Fruit fly (Drosophila melanogaster) whole organism, embryonic: Measurements from ENCODE around the gene CG13622.
A peak's percentile ranks its signal among the peaks of the same experiment; 100 is the strongest.

Experiments
- Abd-B ChIP-seq: fragments of 200-800 bp; sonication (Bioruptor generic); optimal IDR thresholded peaks from 2 replicates; lab custom pipeline; 2018; ENCODE audit warnings: missing biosample characterization, mild to moderate bottlenecking, missing genetic modification characterization, moderate library complexity
- Adf1 ChIP-seq: fragments of 200-800 bp; sonication (Bioruptor generic); IDR thresholded peaks from 2 replicates; pipeline ENCODE4 v1.3.6; 2022; ENCODE audit warnings: missing biosample characterization, missing genetic modification characterization
- Aef1 ChIP-seq: fragments of 200-800 bp; sonication (Bioruptor generic); IDR thresholded peaks from 3 replicates; pipeline ENCODE4 v1.3.6; 2022; ENCODE audit warnings: missing biosample characterization, missing genetic modification characterization
- Atf-2 ChIP-seq: fragments of 200-800 bp; sonication (Bioruptor generic); optimal IDR thresholded peaks from 2 replicates; lab custom pipeline; 2016; ENCODE audit warnings: missing biosample characterization, missing genetic modification characterization
- C15 ChIP-seq: fragments of 200-800 bp; sonication (Bioruptor generic); IDR thresholded peaks from 3 replicates; pipeline ENCODE4 v1.3.6; 2022; ENCODE audit warnings: missing biosample characterization, missing genetic modification characterization
- CG10267 ChIP-seq: fragments of 200-800 bp; sonication (Bioruptor generic); optimal IDR thresholded peaks from 2 replicates; lab custom pipeline; 2018; ENCODE audit warnings: missing biosample characterization, mild to moderate bottlenecking, missing genetic modification characterization, moderate library complexity
- CG10565 ChIP-seq: fragments of 200-800 bp; sonication (Bioruptor generic); optimal IDR thresholded peaks from 3 replicates; lab custom pipeline; 2016; ENCODE audit warnings: missing biosample characterization, mild to moderate bottlenecking, missing genetic modification characterization
- CG12071 ChIP-seq: fragments of 200-800 bp; sonication (Bioruptor generic); optimal IDR thresholded peaks from 3 replicates; lab custom pipeline; 2018; ENCODE audit warnings: missing biosample characterization, mild to moderate bottlenecking, missing genetic modification characterization
- CG12744 ChIP-seq: fragments of 200-800 bp; sonication (Bioruptor generic); optimal IDR thresholded peaks from 2 replicates; lab custom pipeline; 2016; ENCODE audit warnings: missing biosample characterization, missing genetic modification characterization
- CG13123 ChIP-seq: fragments of 200-800 bp; sonication (Bioruptor generic); optimal IDR thresholded peaks from 2 replicates; lab custom pipeline; 2016; ENCODE audit warnings: missing biosample characterization, missing genetic modification characterization
- CG1603 ChIP-seq: fragments of 200-800 bp; sonication (Bioruptor generic); optimal IDR thresholded peaks from 2 replicates; lab custom pipeline; 2019; ENCODE audit warnings: missing biosample characterization, mild to moderate bottlenecking, missing genetic modification characterization, moderate library complexity
- CG17186 ChIP-seq: fragments of 200-800 bp; sonication (Bioruptor generic); optimal IDR thresholded peaks from 3 replicates; lab custom pipeline; 2017; ENCODE audit warnings: missing biosample characterization, missing genetic modification reagents, missing genetic modification characterization
- CG17612 ChIP-seq: fragments of 200-800 bp; sonication (Bioruptor generic); IDR thresholded peaks from 2 replicates; pipeline ENCODE4 v1.3.6; 2022; ENCODE audit warnings: missing biosample characterization, missing genetic modification characterization
- CG17829 ChIP-seq: fragments of 200-800 bp; optimal IDR thresholded peaks from 2 replicates; lab custom pipeline; 2019; ENCODE audit warnings: missing biosample characterization, mild to moderate bottlenecking, missing genetic modification characterization, moderate library complexity
- CG2875 ChIP-seq: fragments of 200-800 bp; sonication (Bioruptor generic); optimal IDR thresholded peaks from 2 replicates; lab custom pipeline; 2017; ENCODE audit warnings: missing biosample characterization, mild to moderate bottlenecking, missing genetic modification characterization, missing genetic modification reagents
- CG4730 ChIP-seq: fragments of 200-800 bp; sonication (Bioruptor generic); IDR thresholded peaks from 2 replicates; pipeline ENCODE4 v1.3.6; 2022; ENCODE audit warnings: missing biosample characterization, missing genetic modification characterization
- CG6272 ChIP-seq: fragments of 200-800 bp; sonication (Bioruptor generic); IDR thresholded peaks from 2 replicates; pipeline ENCODE4 v1.3.6; 2022; ENCODE audit warnings: missing biosample characterization, missing genetic modification characterization
- CG7745 ChIP-seq: fragments of 200-800 bp; sonication (Bioruptor generic); optimal IDR thresholded peaks from 2 replicates; lab custom pipeline; 2018; ENCODE audit warnings: missing biosample characterization, mild to moderate bottlenecking, missing genetic modification characterization, moderate library complexity
- CG9437 ChIP-seq: fragments of 200-800 bp; sonication (Bioruptor generic); optimal IDR thresholded peaks from 2 replicates; lab custom pipeline; 2018; ENCODE audit warnings: missing biosample characterization, mild to moderate bottlenecking, missing genetic modification characterization
- D ChIP-seq, 2 experiments: fragments of 200-800 bp in 1 of 2; fragments of >200 bp in 1 of 2; sonication (Bioruptor generic) in 1 of 2; optimal IDR thresholded peaks; 2 replicates in 1 of 2; 3 replicates in 1 of 2; lab custom pipeline; 2017; ENCODE audit warnings: mild to moderate bottlenecking in 1 of 2, missing biosample characterization in 1 of 2, missing genetic modification characterization in 1 of 2, missing genetic modification reagents in 1 of 2
- Dip3 ChIP-seq: fragments of 200-800 bp; sonication (Bioruptor generic); optimal IDR thresholded peaks from 3 replicates; lab custom pipeline; 2016; ENCODE audit warnings: missing biosample characterization, missing genetic modification characterization
- Dp ChIP-seq: fragments of 200-800 bp; sonication (Bioruptor generic); optimal IDR thresholded peaks from 2 replicates; lab custom pipeline; 2018; ENCODE audit warnings: missing biosample characterization, mild to moderate bottlenecking, missing genetic modification characterization, moderate library complexity
- E2f1 ChIP-seq: fragments of 200-800 bp; sonication (Bioruptor generic); IDR thresholded peaks from 2 replicates; pipeline ENCODE4 v1.3.6; 2022; ENCODE audit warnings: missing biosample characterization, missing genetic modification characterization
- Ets65A ChIP-seq: fragments of 200-800 bp; sonication (Bioruptor generic); peaks from one replicate; lab custom pipeline; 2016; ENCODE audit warnings: missing biosample characterization, missing genetic modification characterization
- Ets97D ChIP-seq: fragments of 200-800 bp; sonication (Bioruptor generic); optimal IDR thresholded peaks from 3 replicates; lab custom pipeline; 2016; ENCODE audit warnings: missing biosample characterization, missing genetic modification characterization
- Gug ChIP-seq: fragments of 200-800 bp; sonication (Bioruptor generic); IDR thresholded peaks from 4 replicates; pipeline ENCODE4 v1.3.6; 2022; ENCODE audit warnings: missing biosample characterization, missing genetic modification characterization
- H2.0 ChIP-seq: fragments of 200-800 bp; sonication (Bioruptor generic); IDR thresholded peaks from 2 replicates; pipeline ENCODE4 v1.3.6; 2022; ENCODE audit warnings: missing biosample characterization, missing genetic modification characterization
- HLH4C ChIP-seq: fragments of 200-800 bp; sonication (Bioruptor generic); IDR thresholded peaks from 3 replicates; pipeline ENCODE4 v1.3.6; 2022; ENCODE audit warnings: missing biosample characterization, missing genetic modification characterization; ENCODE audit not compliant: partially characterized antibody
- Kr ChIP-seq: fragments of 200-800 bp; sonication (Bioruptor generic); optimal IDR thresholded peaks from 2 replicates; lab custom pipeline; 2017; ENCODE audit warnings: missing biosample characterization, mild to moderate bottlenecking, missing genetic modification characterization
- Lim3 ChIP-seq: fragments of 200-800 bp; sonication (Bioruptor generic); IDR thresholded peaks from 2 replicates; pipeline ENCODE4 v1.3.6; 2022; ENCODE audit warnings: missing biosample characterization, missing genetic modification characterization
- MBD-R2 ChIP-seq: fragments of 200-800 bp; sonication (Bioruptor generic); IDR thresholded peaks from 2 replicates; pipeline ENCODE4 v1.3.6; 2022; ENCODE audit warnings: missing biosample characterization, missing genetic modification characterization
- Mad ChIP-seq: fragments of 200-800 bp; sonication (Bioruptor generic); optimal IDR thresholded peaks from 2 replicates; lab custom pipeline; 2016; ENCODE audit warnings: missing biosample characterization, missing genetic modification characterization
- Max ChIP-seq: fragments of 200-800 bp; sonication (Bioruptor generic); optimal IDR thresholded peaks from 2 replicates; lab custom pipeline; 2016; ENCODE audit warnings: missing biosample characterization, mild to moderate bottlenecking, missing genetic modification characterization
- Mrtf ChIP-seq: fragments of 200-800 bp; sonication (Bioruptor generic); IDR thresholded peaks from 3 replicates; pipeline ENCODE4 v1.3.6; 2022; ENCODE audit warnings: missing biosample characterization, missing genetic modification characterization
- Rfx ChIP-seq: fragments of 200-800 bp; sonication (Bioruptor generic); IDR thresholded peaks from 2 replicates; pipeline ENCODE4 v1.3.6; 2022; ENCODE audit warnings: missing biosample characterization, missing genetic modification characterization
- Ssrp ChIP-seq: fragments of 200-800 bp; sonication (Bioruptor generic); optimal IDR thresholded peaks from 2 replicates; lab custom pipeline; 2018; ENCODE audit warnings: missing biosample characterization, mild to moderate bottlenecking, missing genetic modification characterization, moderate library complexity
- TFAM ChIP-seq: fragments of 200-800 bp; sonication (Bioruptor generic); optimal IDR thresholded peaks from 2 replicates; lab custom pipeline; 2017; ENCODE audit warnings: missing biosample characterization, missing genetic modification characterization, inconsistent platforms
- abd-A ChIP-seq: fragments of 200-800 bp; sonication (Bioruptor generic); optimal IDR thresholded peaks from 3 replicates; lab custom pipeline; 2019; ENCODE audit warnings: missing biosample characterization, mild to moderate bottlenecking, missing genetic modification characterization, moderate library complexity
- ara ChIP-seq: fragments of 200-800 bp; sonication (Bioruptor generic); IDR thresholded peaks from 2 replicates; pipeline ENCODE4 v1.3.6; 2022; ENCODE audit warnings: missing biosample characterization, missing genetic modification characterization
- caup ChIP-seq: fragments of 200-800 bp; sonication (Bioruptor generic); optimal IDR thresholded peaks from 3 replicates; lab custom pipeline; 2017; ENCODE audit warnings: missing biosample characterization, mild to moderate bottlenecking, missing genetic modification characterization, moderate library complexity; ENCODE audit not compliant: severe bottlenecking
- ci ChIP-seq: fragments of 200-800 bp; sonication (Bioruptor generic); IDR thresholded peaks from 3 replicates; pipeline ENCODE4 v1.3.6; 2022; ENCODE audit warnings: missing biosample characterization, missing genetic modification characterization
- en ChIP-seq: fragments of 200-800 bp; sonication (Bioruptor generic); optimal IDR thresholded peaks from 2 replicates; lab custom pipeline; 2016; ENCODE audit warnings: missing biosample characterization, missing genetic modification characterization
- fd64A ChIP-seq: fragments of 200-800 bp; sonication (Bioruptor generic); optimal IDR thresholded peaks from 3 replicates; lab custom pipeline; 2018; ENCODE audit warnings: missing biosample characterization, mild to moderate bottlenecking, missing genetic modification characterization
- fd96Cb ChIP-seq: fragments of 200-800 bp; sonication (Bioruptor generic); optimal IDR thresholded peaks from 2 replicates; lab custom pipeline; 2018; ENCODE audit warnings: missing biosample characterization, mild to moderate bottlenecking, missing genetic modification characterization, moderate library complexity
- hbn ChIP-seq: fragments of 200-800 bp; sonication (Bioruptor generic); IDR thresholded peaks from 2 replicates; pipeline ENCODE4 v1.3.6; 2022; ENCODE audit warnings: missing biosample characterization, missing genetic modification characterization; ENCODE audit not compliant: partially characterized antibody
- lilli ChIP-seq: fragments of 200-800 bp; sonication (Bioruptor generic); optimal IDR thresholded peaks from 3 replicates; lab custom pipeline; 2016; ENCODE audit warnings: missing biosample characterization, missing genetic modification characterization
- schlank ChIP-seq: fragments of 200-800 bp; sonication (Bioruptor generic); optimal IDR thresholded peaks from 2 replicates; lab custom pipeline; 2018; ENCODE audit warnings: missing biosample characterization, mild to moderate bottlenecking, missing genetic modification characterization
- sima ChIP-seq: fragments of 200-800 bp; sonication (Bioruptor generic); optimal IDR thresholded peaks from 2 replicates; lab custom pipeline; 2016; ENCODE audit warnings: missing biosample characterization, missing genetic modification characterization
- sr ChIP-seq: fragments of 200-800 bp; sonication (Bioruptor generic); IDR thresholded peaks from 3 replicates; pipeline ENCODE4 v1.3.6; 2022; ENCODE audit warnings: missing biosample characterization, missing genetic modification characterization
- toy ChIP-seq: fragments of 200-800 bp; sonication (Bioruptor generic); IDR thresholded peaks from 2 replicates; pipeline ENCODE4 v1.3.6; 2022; ENCODE audit warnings: missing biosample characterization, missing genetic modification characterization
- z ChIP-seq: fragments of 200-800 bp; sonication (Bioruptor generic); IDR thresholded peaks from 3 replicates; pipeline ENCODE4 v1.3.6; 2022; ENCODE audit warnings: missing biosample characterization, missing genetic modification characterization

Gene CG13622

dm6 chr3R:24567427-24567771 is 43.9 kb upstream of the CG13622 start (continued):
- TF ChIP-seq ci (GFP tag; lab: Robert Waterston, UW) = peak; percentile 96
- peak; percentile 81 for TF ChIP-seq en (GFP tag; lab: Kevin White, UChicago)
- TF ChIP-seq CG6272 (GFP tag; lab: Robert Waterston, UW) = no peak; the same call in 1 of the 2 replicates
- TF ChIP-seq schlank (tag; lab: Kevin White, UChicago) = peak; percentile 81
- TF ChIP-seq CG17829 = peak; percentile 52
- TF ChIP-seq CG9437 (GFP tag; lab: Kevin White, UChicago) = peak; percentile 77
- no peak for TF ChIP-seq toy (GFP tag; lab: Robert Waterston, UW)
- peak; percentile 82 for TF ChIP-seq H2.0 (GFP tag; lab: Robert Waterston, UW)
- TF ChIP-seq CG2875 (GFP tag; lab: Kevin White, UChicago) = peak; percentile 80
- peak; percentile 87 for TF ChIP-seq caup (GFP tag; lab: Kevin White, UChicago)
- no peak for TF ChIP-seq Dp (GFP tag; lab: Kevin White, UChicago)
- TF ChIP-seq Gug (GFP tag; lab: Robert Waterston, UW) = peak; percentile 88
- peak; percentile 84 for TF ChIP-seq ara (GFP tag; lab: Robert Waterston, UW)
- peak; percentile 67; the same call in 1 of the 3 replicates for TF ChIP-seq C15
- peak; percentile 45; the same call in 1 of the 3 replicates for TF ChIP-seq z
- peak; percentile 87; the same call in 1 of the 2 replicates for TF ChIP-seq E2f1 (GFP tag; lab: Robert Waterston, UW)
- peak; percentile 68; the same call in 1 of the 3 replicates for TF ChIP-seq sr (GFP tag; lab: Robert Waterston, UW)
- peak; percentile 80 for TF ChIP-seq CG17612
- TF ChIP-seq Ets97D (GFP tag; lab: Kevin White, UChicago) = peak; percentile 73
- TF ChIP-seq HLH4C (GFP tag; lab: Robert Waterston, UW) = no peak
- peak; percentile 98 for TF ChIP-seq Ets65A (GFP tag; lab: Kevin White, UChicago)
- no peak for TF ChIP-seq hbn (GFP tag; lab: Robert Waterston, UW)
- TF ChIP-seq Mad (GFP tag; lab: Kevin White, UChicago) = peak; percentile 91
- TF ChIP-seq TFAM = no peak
- peak; percentile 71 for TF ChIP-seq abd-A
- peak; percentile 27; the same call in 1 of the 2 replicates for TF ChIP-seq Adf1 (GFP tag; lab: Robert Waterston, UW)
- peak; percentile 88 for TF ChIP-seq Aef1 (GFP tag; lab: Robert Waterston, UW)
- TF ChIP-seq CG7745 (tag; lab: Kevin White, UChicago) = no peak
- TF ChIP-seq Abd-B (GFP tag; lab: Kevin White, UChicago) = peak; percentile 88
- TF ChIP-seq lilli (GFP tag; lab: Kevin White, UChicago) = peak; percentile 89
- TF ChIP-seq sima (GFP tag; lab: Kevin White, UChicago) = peak; percentile 45
- TF ChIP-seq CG17186 = peak; percentile 25
- TF ChIP-seq CG4730 (GFP tag; lab: Robert Waterston, UW) = peak; percentile 74; the same call in 1 of the 2 replicates
- peak; percentile 81 for TF ChIP-seq CG12071 (GFP tag; lab: Kevin White, UChicago)
- TF ChIP-seq CG10267 (tag; lab: Kevin White, UChicago) = peak; percentile 59
- TF ChIP-seq Mrtf (GFP tag; lab: Robert Waterston, UW) = peak; percentile 85; the same call in 2 of the 3 replicates
- peak; percentile 83 for TF ChIP-seq Ssrp (tag; lab: Kevin White, UChicago)
- no peak for TF ChIP-seq D (optimal IDR thresholded peaks at IDR 0.05; lab: Kevin White, UChicago)
- TF ChIP-seq D (GFP tag; optimal IDR thresholded peaks at IDR 0.05; lab: Kevin White, UChicago) = peak; percentile 66
- TF ChIP-seq Rfx = peak; percentile 93
- TF ChIP-seq Kr (GFP tag; lab: Kevin White, UChicago) = no peak
- peak; percentile 67 for TF ChIP-seq fd64A (GFP tag; lab: Kevin White, UChicago)
- peak; percentile 73; the same call in 1 of the 2 replicates for TF ChIP-seq Lim3 (GFP tag; lab: Robert Waterston, UW)
- peak; percentile 55 for TF ChIP-seq CG13123
- peak; percentile 89 for TF ChIP-seq CG1603 (tag; lab: Kevin White, UChicago)
- TF ChIP-seq Max (GFP tag; lab: Kevin White, UChicago) = peak; percentile 66
- TF ChIP-seq fd96Cb (tag; lab: Kevin White, UChicago) = peak; percentile 79
- TF ChIP-seq CG10565 (GFP tag; lab: Kevin White, UChicago) = peak; percentile 30
- peak; percentile 80 for TF ChIP-seq CG12744 (GFP tag; lab: Kevin White, UChicago)
- TF ChIP-seq Dip3 (GFP tag; lab: Kevin White, UChicago) = peak; percentile 85
- peak; percentile 83 for TF ChIP-seq Atf-2
- TF ChIP-seq MBD-R2 (GFP tag; lab: Robert Waterston, UW) = peak; percentile 61
